Worm (Caenorhabditis elegans) whole organism, L3 larva: Measurements from ENCODE around the gene B0524.3.
A peak's percentile ranks its signal among the peaks of the same experiment; 100 is the strongest.

Experiments used
- ceh-28 ChIP-seq: fragments of 150-350 bp; optimal IDR thresholded peaks from 2 replicates; lab custom pipeline; 2014; ENCODE audit warnings: missing biosample characterization, missing genetic modification reagents, missing genetic modification characterization
- nhr-77 ChIP-seq: fragments of 150-350 bp; optimal IDR thresholded peaks from 2 replicates; lab custom pipeline; 2014; ENCODE audit warnings: missing biosample characterization, missing genetic modification characterization
- pha-4 ChIP-seq: fragments of 150-350 bp; optimal IDR thresholded peaks from 2 replicates; lab custom pipeline; 2014; ENCODE audit warnings: missing biosample characterization, missing genetic modification reagents, missing genetic modification characterization

DNA sequence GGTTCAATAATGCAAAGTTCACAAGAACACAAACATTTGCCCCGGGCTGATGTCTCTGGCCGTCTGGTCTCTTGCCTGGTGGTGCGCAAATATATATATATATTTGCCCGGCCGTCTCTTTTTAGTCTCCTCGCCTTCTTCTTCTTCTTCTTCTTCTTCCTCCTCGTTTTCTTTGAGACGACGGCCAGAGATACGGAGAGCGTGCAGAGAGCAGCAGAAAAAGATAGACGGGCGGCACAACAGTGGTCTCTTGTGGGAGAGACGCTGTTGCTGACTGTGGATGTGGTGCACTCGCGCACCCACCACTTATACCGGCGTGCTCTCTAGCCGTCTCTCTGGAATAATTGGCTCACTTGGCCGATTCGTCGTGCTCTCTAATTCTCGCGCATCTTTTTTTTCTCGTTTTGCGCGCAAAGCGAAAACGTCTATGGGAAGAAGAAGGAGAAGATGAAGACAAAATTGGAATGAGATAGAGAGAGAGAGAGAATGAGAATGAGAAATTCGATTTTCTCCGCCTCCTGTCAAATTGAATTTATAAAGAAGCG is 33.8 kb downstream of the B0524.3 start:
- TF ChIP-seq ceh-28 (tag; lab: Kevin White, UChicago) (peak; percentile 91), pha-4 (tag; lab: Kevin White, UChicago) (peak; percentile 94), nhr-77 (tag; lab: Kevin White, UChicago) (peak; percentile 42)
